Fruit fly (Drosophila melanogaster) S2 (cell line): ENCODE results near the gene CG9590.

Experiments
- CG8478 ChIP-seq: fragments of >200 bp; optimal IDR thresholded peaks from 2 replicates; lab custom pipeline; 2018
- CTCF ChIP-seq, 2 experiments: fragments of >200 bp; optimal IDR thresholded peaks; 2 replicates each; lab custom pipeline; 2018

- TF ChIP-seq CG8478, result no peak
- TF ChIP-seq CTCF (optimal IDR thresholded peaks at IDR 0.05; lab: Kevin White, UChicago), result peak; percentile 20 to 32
These were observed 6.9 kb downstream of the CG9590 start, which contains the start of gene nsl1 for dm6 chr3R:15793372-15793802.
